Worm (Caenorhabditis elegans) whole organism, L1 larva: ENCODE results near the gene haf-7.

Experiments
- C04F5.9 ChIP-seq: sonication (generic microtip); optimal IDR thresholded peaks from 2 replicates; lab custom pipeline; 2016; ENCODE audit warnings: missing genetic modification characterization, missing compliant biosample characterization
- C16A3.4 ChIP-seq: fragments of 150-350 bp; optimal IDR thresholded peaks from 2 replicates; lab custom pipeline; 2014; ENCODE audit warnings: missing biosample characterization, missing genetic modification characterization
- C34B4.2 ChIP-seq: sonication (generic microtip); optimal IDR thresholded peaks from 2 replicates; lab custom pipeline; 2017; ENCODE audit warnings: mild to moderate bottlenecking, missing genetic modification characterization, missing compliant biosample characterization
- Y116A8C.19 ChIP-seq: sonication (generic microtip); optimal IDR thresholded peaks from 2 replicates; lab custom pipeline; 2016; ENCODE audit warnings: missing compliant biosample characterization, missing genetic modification characterization, borderline replicate concordance
- aha-1 ChIP-seq: fragments of 150-350 bp; optimal IDR thresholded peaks from 2 replicates; lab custom pipeline; 2014; ENCODE audit warnings: missing biosample characterization, missing genetic modification characterization
- alr-1 ChIP-seq: fragments of 200-800 bp; sonication (Bioruptor generic); optimal IDR thresholded peaks from 2 replicates; lab custom pipeline; 2018; ENCODE audit warnings: borderline replicate concordance, mild to moderate bottlenecking, missing genetic modification characterization, missing compliant biosample characterization
- ama-1 ChIP-seq: fragments of 150-350 bp; optimal IDR thresholded peaks from 2 replicates; lab custom pipeline; 2014
- ceh-63 ChIP-seq: fragments of 200-800 bp; sonication (Bioruptor generic); optimal IDR thresholded peaks from 2 replicates; lab custom pipeline; 2018; ENCODE audit warnings: mild to moderate bottlenecking, missing genetic modification characterization, missing compliant biosample characterization
- ceh-8 ChIP-seq: fragments of 200-800 bp; sonication (Bioruptor generic); optimal IDR thresholded peaks from 2 replicates; lab custom pipeline; 2018; ENCODE audit warnings: mild to moderate bottlenecking, missing genetic modification characterization, moderate library complexity, missing compliant biosample characterization
- ceh-82 ChIP-seq, 3 experiments: fragments of 150-350 bp in 1 of 3; sonication (generic microtip) in 2 of 3; optimal IDR thresholded peaks; 2 replicates each; lab custom pipeline; 2014 to 2017; ENCODE audit warnings: missing biosample characterization in 3 of 3, missing genetic modification characterization in 3 of 3
- ceh-90 ChIP-seq: sonication (generic microtip); optimal IDR thresholded peaks from 2 replicates; lab custom pipeline; 2016; ENCODE audit warnings: missing genetic modification characterization, missing compliant biosample characterization
- ces-1 ChIP-seq: fragments of 150-350 bp; optimal IDR thresholded peaks from 2 replicates; lab custom pipeline; 2014; ENCODE audit warnings: missing biosample characterization, missing genetic modification reagents, missing genetic modification characterization
- dsc-1 ChIP-seq: sonication (generic microtip); optimal IDR thresholded peaks from 2 replicates; lab custom pipeline; 2016; ENCODE audit warnings: mild to moderate bottlenecking, missing genetic modification characterization, missing compliant biosample characterization
- efl-3 ChIP-seq: fragments of 200-800 bp; sonication (Bioruptor generic); optimal IDR thresholded peaks from 2 replicates; lab custom pipeline; 2018; ENCODE audit warnings: mild to moderate bottlenecking, missing genetic modification characterization, missing compliant biosample characterization
- egl-13 ChIP-seq: sonication (generic microtip); optimal IDR thresholded peaks from 2 replicates; lab custom pipeline; 2016; ENCODE audit warnings: missing genotype, missing genetic modification reagents, missing genetic modification characterization, missing compliant biosample characterization
- egl-27 ChIP-seq, 2 experiments: fragments of 150-350 bp in 1 of 2; sonication (generic microtip); optimal IDR thresholded peaks; 3 replicates each; lab custom pipeline; 2017 to 2018; ENCODE audit warnings: missing biosample characterization in 2 of 2, missing genetic modification characterization in 2 of 2, missing genetic modification reagents in 2 of 2
- elt-3 ChIP-seq, 6 experiments: fragments of 150-350 bp in 1 of 6; sonication (generic microtip); optimal IDR thresholded peaks; 2 replicates each; lab custom pipeline; 2017 to 2018; ENCODE audit warnings: missing biosample characterization in 6 of 6, missing genetic modification characterization in 6 of 6, inconsistent platforms in 1 of 6
- fkh-10 ChIP-seq: sonication (generic microtip); optimal IDR thresholded peaks from 2 replicates; lab custom pipeline; 2017; ENCODE audit warnings: missing biosample characterization, missing genetic modification reagents, missing genetic modification characterization
- grh-1 ChIP-seq: fragments of 200-800 bp; sonication (Bioruptor generic); IDR thresholded peaks from 2 replicates; pipeline ENCODE4 v1.3.6; 2022; ENCODE audit warnings: missing genetic modification reagents, missing genetic modification characterization, missing compliant biosample characterization
- hlh-4 ChIP-seq: sonication (generic microtip); optimal IDR thresholded peaks from 2 replicates; lab custom pipeline; 2016; ENCODE audit warnings: mild to moderate bottlenecking, missing genetic modification characterization, missing compliant biosample characterization
- hpl-2 ChIP-seq: fragments of 150-350 bp; optimal IDR thresholded peaks from 2 replicates; lab custom pipeline; 2014; ENCODE audit warnings: missing biosample characterization, missing genetic modification reagents, missing genetic modification characterization
- irx-1 ChIP-seq: sonication (generic microtip); optimal IDR thresholded peaks from 2 replicates; lab custom pipeline; 2016; ENCODE audit warnings: missing genetic modification characterization, missing compliant biosample characterization
- lin-13 ChIP-seq: fragments of 150-350 bp; optimal IDR thresholded peaks from 2 replicates; lab custom pipeline; 2014; ENCODE audit warnings: missing biosample characterization, missing genetic modification reagents, missing genetic modification characterization
- lin-14 ChIP-seq: fragments of 200-800 bp; sonication (Bioruptor generic); optimal IDR thresholded peaks from 2 replicates; lab custom pipeline; 2018; ENCODE audit warnings: mild to moderate bottlenecking, missing genetic modification characterization, moderate library complexity, missing compliant biosample characterization
- lin-15B ChIP-seq: fragments of 150-350 bp; sonication (generic microtip); optimal IDR thresholded peaks from 3 replicates; lab custom pipeline; 2014; ENCODE audit warnings: missing biosample characterization, missing genetic modification characterization
- lin-35 ChIP-seq, 2 experiments: fragments of 150-350 bp; optimal IDR thresholded peaks; 2 replicates each; lab custom pipeline; 2014; ENCODE audit warnings: missing biosample characterization in 2 of 2, missing genetic modification characterization in 2 of 2, missing genetic modification reagents in 2 of 2
- lin-39 ChIP-seq: fragments of 150-350 bp; optimal IDR thresholded peaks from 2 replicates; lab custom pipeline; 2014; ENCODE audit warnings: missing biosample characterization, missing genetic modification reagents, missing genetic modification characterization
- lir-3 ChIP-seq: sonication (generic microtip); optimal IDR thresholded peaks from 2 replicates; lab custom pipeline; 2016; ENCODE audit warnings: mild to moderate bottlenecking, missing genetic modification characterization, moderate library complexity, missing compliant biosample characterization; ENCODE audit not compliant: poor library complexity
- mab-9 ChIP-seq: fragments of 200-800 bp; sonication (Bioruptor generic); IDR thresholded peaks from 2 replicates; pipeline ENCODE4 v1.3.6; 2022; ENCODE audit warnings: missing genetic modification reagents, missing genetic modification characterization, missing compliant biosample characterization
- mep-1 ChIP-seq: fragments of 150-350 bp; optimal IDR thresholded peaks from 2 replicates; lab custom pipeline; 2014; ENCODE audit warnings: missing biosample characterization, missing genetic modification characterization
- nhr-11 ChIP-seq: fragments of 150-350 bp; optimal IDR thresholded peaks from 2 replicates; lab custom pipeline; 2014; ENCODE audit warnings: missing biosample characterization, missing genetic modification characterization
- nhr-19 ChIP-seq: fragments of 200-800 bp; sonication (Bioruptor generic); conservative IDR thresholded peaks from 2 replicates; pipeline ENCODE4 v1.3.6; 2022; ENCODE audit warnings: missing genetic modification characterization, missing compliant biosample characterization
- nhr-237 ChIP-seq: fragments of 150-350 bp; optimal IDR thresholded peaks from 2 replicates; lab custom pipeline; 2014; ENCODE audit warnings: missing biosample characterization, missing genetic modification characterization
- nhr-28 ChIP-seq: fragments of 150-350 bp; optimal IDR thresholded peaks from 2 replicates; lab custom pipeline; 2014; ENCODE audit warnings: missing biosample characterization, missing genetic modification characterization
- nhr-77 ChIP-seq: fragments of 150-350 bp; optimal IDR thresholded peaks from 2 replicates; lab custom pipeline; 2014; ENCODE audit warnings: missing biosample characterization, missing genetic modification characterization
- nhr-84 ChIP-seq: sonication (generic microtip); optimal IDR thresholded peaks from 2 replicates; lab custom pipeline; 2017; ENCODE audit warnings: missing biosample characterization, missing genetic modification characterization
- nhr-85 ChIP-seq: sonication (generic microtip); peaks from one replicate; lab custom pipeline; 2016; ENCODE audit warnings: missing genetic modification characterization, inconsistent platforms, missing compliant biosample characterization
- pqm-1 ChIP-seq: sonication (generic microtip); optimal IDR thresholded peaks from 3 replicates; lab custom pipeline; 2017; ENCODE audit warnings: missing biosample characterization, missing genetic modification characterization
- rnt-1 ChIP-seq: sonication (generic microtip); optimal IDR thresholded peaks from 2 replicates; lab custom pipeline; 2016; ENCODE audit warnings: mild to moderate bottlenecking, missing genetic modification characterization, moderate library complexity, missing compliant biosample characterization
- skn-1 ChIP-seq: fragments of 150-350 bp; optimal IDR thresholded peaks from 2 replicates; lab custom pipeline; 2014; ENCODE audit warnings: missing biosample characterization, missing genetic modification characterization
- snpc-4 ChIP-seq: fragments of 150-350 bp; optimal IDR thresholded peaks from 2 replicates; lab custom pipeline; 2014; ENCODE audit warnings: missing biosample characterization, missing genetic modification characterization
- sox-4 ChIP-seq: sonication (generic microtip); optimal IDR thresholded peaks from 2 replicates; lab custom pipeline; 2016; ENCODE audit warnings: missing genetic modification characterization, missing compliant biosample characterization
- sptf-1 ChIP-seq: fragments of 150-350 bp; optimal IDR thresholded peaks from 2 replicates; lab custom pipeline; 2014; ENCODE audit warnings: missing biosample characterization, missing genetic modification characterization
- swsn-7 ChIP-seq: sonication (generic microtip); optimal IDR thresholded peaks from 2 replicates; lab custom pipeline; 2016; ENCODE audit warnings: missing genetic modification characterization, missing compliant biosample characterization
- tbx-2 ChIP-seq: sonication (generic microtip); optimal IDR thresholded peaks from 2 replicates; lab custom pipeline; 2016; ENCODE audit warnings: missing genetic modification characterization, missing compliant biosample characterization
- tlp-1 ChIP-seq: fragments of 150-350 bp; optimal IDR thresholded peaks from 2 replicates; lab custom pipeline; 2014; ENCODE audit warnings: missing biosample characterization, missing genetic modification characterization
- unc-130 ChIP-seq: fragments of 150-350 bp; optimal IDR thresholded peaks from 2 replicates; lab custom pipeline; 2017; ENCODE audit warnings: missing biosample characterization, missing genetic modification characterization, inconsistent platforms
- unc-30 ChIP-seq: sonication (generic microtip); optimal IDR thresholded peaks from 2 replicates; lab custom pipeline; 2017; ENCODE audit warnings: missing biosample characterization, missing genetic modification characterization
- unc-86 ChIP-seq: sonication (generic microtip); optimal IDR thresholded peaks from 2 replicates; lab custom pipeline; 2016; ENCODE audit warnings: missing genetic modification characterization, missing compliant biosample characterization
- unc-98 ChIP-seq: fragments of 200-800 bp; sonication (Bioruptor generic); IDR thresholded peaks from 2 replicates; pipeline ENCODE4 v1.3.6; 2022; ENCODE audit warnings: missing genetic modification characterization, missing compliant biosample characterization
- vab-15 ChIP-seq: sonication (generic microtip); optimal IDR thresholded peaks from 2 replicates; lab custom pipeline; 2017; ENCODE audit warnings: missing genotype, mild to moderate bottlenecking, missing genetic modification characterization, missing compliant biosample characterization
- zag-1 ChIP-seq: fragments of 150-350 bp; optimal IDR thresholded peaks from 2 replicates; lab custom pipeline; 2014; ENCODE audit warnings: missing biosample characterization, missing genetic modification characterization
- zip-4 ChIP-seq: fragments of 200-800 bp; sonication (Bioruptor generic); optimal IDR thresholded peaks from 2 replicates; lab custom pipeline; 2018; ENCODE audit warnings: mild to moderate bottlenecking, missing genetic modification characterization, moderate library complexity, missing compliant biosample characterization
- ztf-4 ChIP-seq: fragments of 150-350 bp; optimal IDR thresholded peaks from 2 replicates; lab custom pipeline; 2014; ENCODE audit warnings: missing biosample characterization, missing genetic modification characterization

Gene haf-7

ce11 chrV:14800402-14800801 is 27.3 kb downstream of the haf-7 start (continued):
- no peak for TF ChIP-seq nhr-237 (tag; lab: Kevin White, UChicago)
- TF ChIP-seq fkh-10 (GFP tag; lab: Kevin White, UChicago), result no peak
- TF ChIP-seq C16A3.4 (tag; lab: Kevin White, UChicago), result no peak
- TF ChIP-seq nhr-85 (tag; lab: Kevin White, UChicago), result peak; percentile 12
- no peak for TF ChIP-seq ceh-82 (tag; optimal IDR thresholded peaks at IDR 0.05; lab: Kevin White, UChicago)
- TF ChIP-seq grh-1, result no peak
- no peak for TF ChIP-seq mab-9 (GFP tag; lab: Robert Waterston, UW)
- no peak for TF ChIP-seq ztf-4
- no peak for TF ChIP-seq C04F5.9 (tag; lab: Kevin White, UChicago)
- TF ChIP-seq unc-130 (tag; lab: Kevin White, UChicago), result peak; percentile 20
- no peak for TF ChIP-seq lin-35 (GFP tag; optimal IDR thresholded peaks at IDR 0.05; lab: Kevin White, UChicago)
- TF ChIP-seq nhr-84, result no peak
- TF ChIP-seq lin-13 (GFP tag; lab: Kevin White, UChicago), result no peak
- no peak for TF ChIP-seq egl-27 (tag; optimal IDR thresholded peaks at IDR 0.05; lab: Kevin White, UChicago)
- no peak for TF ChIP-seq dsc-1
- TF ChIP-seq ces-1, result no peak
- TF ChIP-seq alr-1, result no peak
- no peak for TF ChIP-seq egl-13 (tag; lab: Kevin White, UChicago)
- TF ChIP-seq hlh-4 (tag; lab: Kevin White, UChicago), result no peak
- peak; percentile 60 for TF ChIP-seq rnt-1 (tag; lab: Kevin White, UChicago)
- no peak for TF ChIP-seq ceh-90 (tag; lab: Kevin White, UChicago)
- no peak for TF ChIP-seq aha-1 (tag; lab: Kevin White, UChicago)
- no peak for TF ChIP-seq skn-1 (tag; lab: Kevin White, UChicago)
- no peak for TF ChIP-seq lir-3 (tag; lab: Kevin White, UChicago)
- no peak for TF ChIP-seq snpc-4 (tag; lab: Kevin White, UChicago)
- TF ChIP-seq nhr-28 (tag; lab: Kevin White, UChicago), result no peak
- no peak for TF ChIP-seq efl-3 (GFP tag; lab: Kevin White, UChicago)
- TF ChIP-seq nhr-77 (tag; lab: Kevin White, UChicago), result no peak
- no peak for TF ChIP-seq tlp-1
- no peak for TF ChIP-seq zip-4
- TF ChIP-seq lin-14 (GFP tag; lab: Kevin White, UChicago), result peak; percentile 93
- no peak for TF ChIP-seq swsn-7 (tag; lab: Kevin White, UChicago)
- TF ChIP-seq zag-1 (tag; lab: Kevin White, UChicago), result no peak
- no peak for TF ChIP-seq ama-1 (lab: Kevin White, UChicago)
- TF ChIP-seq hpl-2 (GFP tag; lab: Kevin White, UChicago), result no peak
- TF ChIP-seq mep-1 (tag; lab: Kevin White, UChicago), result no peak
- TF ChIP-seq ceh-8 (GFP tag; lab: Kevin White, UChicago), result no peak
- no peak for TF ChIP-seq unc-98 (GFP tag; lab: Robert Waterston, UW)
- TF ChIP-seq lin-39 (tag; lab: Kevin White, UChicago), result no peak
- TF ChIP-seq tbx-2 (tag; lab: Kevin White, UChicago), result no peak
- TF ChIP-seq sptf-1 (tag; lab: Kevin White, UChicago), result no peak
- 0 out of 2 replicates have a peak, but pooled peaks have one; percentile 25 for TF ChIP-seq nhr-19 (GFP tag; lab: Robert Waterston, UW)
- no peak for TF ChIP-seq pqm-1 (tag; lab: Kevin White, UChicago)
- no peak for TF ChIP-seq Y116A8C.19 (tag; lab: Kevin White, UChicago)
- TF ChIP-seq unc-86 (tag; lab: Kevin White, UChicago), result no peak
- TF ChIP-seq ceh-63 (GFP tag; lab: Kevin White, UChicago), result no peak
- peak; percentile 89 for TF ChIP-seq vab-15
- TF ChIP-seq C34B4.2, result no peak
- no peak for TF ChIP-seq nhr-11 (tag; lab: Kevin White, UChicago)
- TF ChIP-seq sox-4, result no peak
- TF ChIP-seq unc-30, result no peak
- no peak for TF ChIP-seq irx-1
- no peak for TF ChIP-seq lin-15B
- TF ChIP-seq elt-3 (tag; optimal IDR thresholded peaks at IDR 0.05; lab: Kevin White, UChicago), result no peak
